Worm (Caenorhabditis elegans) whole organism, young adult: ENCODE results near the gene T13C5.3.

Source experiments
- B0035.1 ChIP-seq: sonication (generic microtip); optimal IDR thresholded peaks from 2 replicates; lab custom pipeline; 2016; ENCODE audit warnings: missing genetic modification characterization, mild to moderate bottlenecking, missing compliant biosample characterization, missing genotype, missing genetic modification reagents
- C17E4.6 ChIP-seq: fragments of 200-800 bp; sonication (Bioruptor generic); IDR thresholded peaks from 2 replicates; pipeline ENCODE4 v1.3.6; 2022; ENCODE audit warnings: missing genetic modification reagents, missing genetic modification characterization, missing compliant biosample characterization
- F37B4.10 ChIP-seq: fragments of 200-800 bp; sonication (Bioruptor generic); IDR thresholded peaks from 2 replicates; pipeline ENCODE4 v1.3.6; 2022; ENCODE audit warnings: missing genetic modification characterization, missing compliant biosample characterization
- F39B2.1 ChIP-seq: fragments of 200-800 bp; sonication (Bioruptor generic); IDR thresholded peaks from 2 replicates; pipeline ENCODE4 v1.3.6; 2022; ENCODE audit warnings: missing genetic modification reagents, missing genetic modification characterization, missing compliant biosample characterization
- K11D2.4 ChIP-seq: fragments of 200-800 bp; sonication (Bioruptor generic); IDR thresholded peaks from 2 replicates; pipeline ENCODE4 v1.3.6; 2022; ENCODE audit warnings: missing genetic modification reagents, missing genetic modification characterization, missing compliant biosample characterization
- K12H6.12 ChIP-seq: fragments of 200-800 bp; sonication (Bioruptor generic); optimal IDR thresholded peaks from 2 replicates; lab custom pipeline; 2018; ENCODE audit warnings: mild to moderate bottlenecking, missing genetic modification characterization, missing compliant biosample characterization
- T26A5.8 ChIP-seq: sonication (generic microtip); optimal IDR thresholded peaks from 2 replicates; lab custom pipeline; 2016; ENCODE audit warnings: missing genetic modification characterization, missing compliant biosample characterization
- ama-1 ChIP-seq, 3 experiments: fragments of 150-350 bp in 1 of 3; sonication (generic microtip) in 2 of 3; optimal IDR thresholded peaks; 2 replicates each; lab custom pipeline; 2014 to 2018; ENCODE audit warnings: missing biosample characterization in 2 of 3, missing genetic modification characterization in 2 of 3, missing genetic modification reagents in 2 of 3
- aptf-2 ChIP-seq: fragments of 200-800 bp; sonication (Bioruptor generic); conservative IDR thresholded peaks from 2 replicates; pipeline ENCODE4 v1.3.6; 2022; ENCODE audit warnings: missing genetic modification reagents, missing genetic modification characterization, missing compliant biosample characterization
- aptf-3 ChIP-seq: fragments of 200-800 bp; sonication (Bioruptor generic); IDR thresholded peaks from 2 replicates; pipeline ENCODE4 v1.3.6; 2022; ENCODE audit warnings: missing genetic modification characterization, missing compliant biosample characterization
- atf-7 ChIP-seq: sonication (generic microtip); optimal IDR thresholded peaks from 2 replicates; lab custom pipeline; 2017; ENCODE audit warnings: mild to moderate bottlenecking, missing genetic modification characterization, missing compliant biosample characterization
- attf-3 ChIP-seq: fragments of 200-800 bp; sonication (Bioruptor generic); conservative IDR thresholded peaks from 2 replicates; pipeline ENCODE4 v1.3.6; 2022; ENCODE audit warnings: missing genetic modification reagents, missing genetic modification characterization, missing compliant biosample characterization
- bed-2 ChIP-seq: fragments of 200-800 bp; sonication (Bioruptor generic); IDR thresholded peaks from 2 replicates; pipeline ENCODE4 v1.3.6; 2022; ENCODE audit warnings: missing genetic modification reagents, missing genetic modification characterization, missing compliant biosample characterization
- cebp-1 ChIP-seq, 2 experiments: fragments of 200-800 bp in 1 of 2; sonication (Bioruptor generic) in 1 of 2; sonication (generic microtip) in 1 of 2; IDR thresholded peaks in 1 of 2; optimal IDR thresholded peaks in 1 of 2; 2 replicates each; pipeline versions ENCODE4 v1.3.6 to Lab custom; 2017 to 2022; ENCODE audit warnings: missing compliant biosample characterization in 2 of 2, missing genetic modification characterization in 2 of 2, mild to moderate bottlenecking in 1 of 2, missing genetic modification reagents in 1 of 2, moderate library complexity in 1 of 2
- ceh-27 ChIP-seq: fragments of 200-800 bp; sonication (Bioruptor generic); optimal IDR thresholded peaks from 2 replicates; lab custom pipeline; 2018; ENCODE audit warnings: mild to moderate bottlenecking, missing genetic modification characterization, moderate library complexity, missing compliant biosample characterization
- ceh-40 ChIP-seq: fragments of 200-800 bp; sonication (Bioruptor generic); IDR thresholded peaks from 2 replicates; pipeline ENCODE4 v1.3.6; 2022; ENCODE audit warnings: missing genetic modification characterization, missing compliant biosample characterization
- ceh-91 ChIP-seq: fragments of 200-800 bp; sonication (Bioruptor generic); IDR thresholded peaks from 2 replicates; pipeline ENCODE4 v1.3.6; 2022; ENCODE audit warnings: missing genetic modification reagents, missing genetic modification characterization, missing compliant biosample characterization
- die-1 ChIP-seq: sonication (generic microtip); optimal IDR thresholded peaks from 2 replicates; lab custom pipeline; 2016; ENCODE audit warnings: missing genotype, mild to moderate bottlenecking, missing genetic modification characterization, missing compliant biosample characterization
- dpl-1 ChIP-seq: fragments of 150-350 bp; optimal IDR thresholded peaks from 2 replicates; lab custom pipeline; 2014; ENCODE audit warnings: missing biosample characterization, missing genetic modification reagents, missing genetic modification characterization
- egl-18 ChIP-seq: fragments of 200-800 bp; sonication (Bioruptor generic); IDR thresholded peaks from 2 replicates; pipeline ENCODE4 v1.3.6; 2022; ENCODE audit warnings: missing genetic modification reagents, missing genetic modification characterization, missing compliant biosample characterization
- egrh-3 ChIP-seq: fragments of 200-800 bp; sonication (Bioruptor generic); IDR thresholded peaks from 2 replicates; pipeline ENCODE4 v1.3.6; 2022; ENCODE audit warnings: missing genetic modification reagents, missing genetic modification characterization, missing compliant biosample characterization
- ekl-4 ChIP-seq: fragments of 200-800 bp; sonication (Bioruptor generic); IDR thresholded peaks from 2 replicates; pipeline ENCODE4 v1.3.6; 2022; ENCODE audit warnings: missing genetic modification reagents, missing genetic modification characterization, missing compliant biosample characterization
- gei-17 ChIP-seq: fragments of 200-800 bp; sonication (Bioruptor generic); optimal IDR thresholded peaks from 2 replicates; lab custom pipeline; 2018; ENCODE audit warnings: mild to moderate bottlenecking, missing genetic modification characterization, missing compliant biosample characterization
- hlh-12 ChIP-seq: sonication (generic microtip); optimal IDR thresholded peaks from 2 replicates; lab custom pipeline; 2016; ENCODE audit warnings: missing genetic modification characterization, missing compliant biosample characterization
- hrde-1 ChIP-seq: sonication (generic microtip); optimal IDR thresholded peaks from 2 replicates; lab custom pipeline; 2016; ENCODE audit warnings: missing genetic modification characterization, mild to moderate bottlenecking, missing compliant biosample characterization, moderate library complexity, missing genotype, missing genetic modification reagents, borderline replicate concordance
- hsf-1 ChIP-seq: fragments of 200-800 bp; sonication (Bioruptor generic); IDR thresholded peaks from 2 replicates; pipeline ENCODE4 v1.3.6; 2022; ENCODE audit warnings: missing genetic modification reagents, missing genetic modification characterization, missing compliant biosample characterization
- let-607 ChIP-seq, 2 experiments: fragments of 200-800 bp in 1 of 2; sonication (Bioruptor generic) in 1 of 2; sonication (generic microtip) in 1 of 2; optimal IDR thresholded peaks; 2 replicates each; lab custom pipeline; 2016 to 2018; ENCODE audit warnings: mild to moderate bottlenecking in 2 of 2, missing compliant biosample characterization in 2 of 2, missing genetic modification characterization in 2 of 2, moderate library complexity in 2 of 2, missing genotype in 1 of 2
- lin-40 ChIP-seq: sonication (generic microtip); optimal IDR thresholded peaks from 2 replicates; lab custom pipeline; 2016; ENCODE audit warnings: missing genetic modification characterization, mild to moderate bottlenecking, missing compliant biosample characterization, missing genotype, missing genetic modification reagents
- lin-54 ChIP-seq: fragments of 200-800 bp; sonication (Bioruptor generic); optimal IDR thresholded peaks from 2 replicates; lab custom pipeline; 2018; ENCODE audit warnings: mild to moderate bottlenecking, missing genetic modification characterization, missing compliant biosample characterization
- madf-3 ChIP-seq: fragments of 200-800 bp; sonication (Bioruptor generic); IDR thresholded peaks from 2 replicates; pipeline ENCODE4 v1.3.6; 2022; ENCODE audit warnings: missing genetic modification reagents, missing genetic modification characterization, missing compliant biosample characterization
- madf-6 ChIP-seq: fragments of 200-800 bp; sonication (Bioruptor generic); IDR thresholded peaks from 2 replicates; pipeline ENCODE4 v1.3.6; 2022; ENCODE audit warnings: missing genetic modification reagents, missing genetic modification characterization, missing compliant biosample characterization
- mel-28 ChIP-seq: sonication (generic microtip); optimal IDR thresholded peaks from 2 replicates; lab custom pipeline; 2016; ENCODE audit warnings: borderline replicate concordance, mild to moderate bottlenecking, missing genetic modification characterization, missing compliant biosample characterization
- mes-4 ChIP-seq: sonication (generic microtip); optimal IDR thresholded peaks from 2 replicates; lab custom pipeline; 2016; ENCODE audit warnings: missing genotype, missing genetic modification characterization, missing compliant biosample characterization
- nfya-1 ChIP-seq: sonication (generic microtip); optimal IDR thresholded peaks from 2 replicates; lab custom pipeline; 2017; ENCODE audit warnings: antibody characterized with exemption, missing compliant biosample characterization, missing genetic modification characterization, borderline replicate concordance; ENCODE audit not compliant: insufficient read depth
- nfyb-1 ChIP-seq: fragments of 200-800 bp; sonication (Bioruptor generic); IDR thresholded peaks from 2 replicates; pipeline ENCODE4 v1.3.6; 2022; ENCODE audit warnings: missing genetic modification reagents, missing genetic modification characterization, missing compliant biosample characterization
- pbrm-1 ChIP-seq: fragments of 200-800 bp; sonication (Bioruptor generic); IDR thresholded peaks from 2 replicates; pipeline ENCODE4 v1.3.6; 2022; ENCODE audit warnings: missing genetic modification reagents, missing genetic modification characterization, missing compliant biosample characterization
- rcor-1 ChIP-seq: fragments of 200-800 bp; sonication (Bioruptor generic); IDR thresholded peaks from 2 replicates; pipeline ENCODE4 v1.3.6; 2022; ENCODE audit warnings: missing genetic modification reagents, missing genetic modification characterization, missing compliant biosample characterization
- repo-1 ChIP-seq: sonication (generic microtip); optimal IDR thresholded peaks from 2 replicates; lab custom pipeline; 2017; ENCODE audit warnings: mild to moderate bottlenecking, missing genetic modification characterization, missing compliant biosample characterization
- snpc-3.4 ChIP-seq: sonication (generic microtip); optimal IDR thresholded peaks from 2 replicates; lab custom pipeline; 2017; ENCODE audit warnings: missing genetic modification characterization, mild to moderate bottlenecking, missing compliant biosample characterization, antibody characterized with exemption, moderate library complexity, missing genotype, missing genetic modification reagents
- snpc-4 ChIP-seq, 5 experiments: fragments of 150-350 bp in 1 of 5; sonication (generic microtip) in 4 of 5; optimal IDR thresholded peaks; 2 replicates each; lab custom pipeline; 2014 to 2018; ENCODE audit warnings: missing genetic modification characterization in 5 of 5, missing biosample characterization in 3 of 5, antibody characterized with exemption in 2 of 5, mild to moderate bottlenecking in 2 of 5, missing compliant biosample characterization in 2 of 5, missing genotype in 2 of 5, moderate library complexity in 2 of 5, missing genetic modification reagents in 1 of 5
- sptf-2 ChIP-seq: fragments of 200-800 bp; sonication (Bioruptor generic); optimal IDR thresholded peaks from 2 replicates; lab custom pipeline; 2018; ENCODE audit warnings: mild to moderate bottlenecking, missing genetic modification characterization, missing compliant biosample characterization
- tlf-1 ChIP-seq: fragments of 200-800 bp; sonication (Bioruptor generic); optimal IDR thresholded peaks from 2 replicates; lab custom pipeline; 2018; ENCODE audit warnings: mild to moderate bottlenecking, missing genetic modification characterization, missing compliant biosample characterization
- xnd-1 ChIP-seq: sonication (generic microtip); optimal IDR thresholded peaks from 2 replicates; lab custom pipeline; 2016; ENCODE audit warnings: missing genotype, missing genetic modification reagents, missing genetic modification characterization, missing compliant biosample characterization
- ztf-25 ChIP-seq: fragments of 200-800 bp; sonication (Bioruptor generic); IDR thresholded peaks from 2 replicates; pipeline ENCODE4 v1.3.6; 2022; ENCODE audit warnings: missing genetic modification reagents, missing genetic modification characterization, missing compliant biosample characterization
- ztf-28 ChIP-seq: fragments of 200-800 bp; sonication (Bioruptor generic); IDR thresholded peaks from 2 replicates; pipeline ENCODE4 v1.3.6; 2022; ENCODE audit warnings: missing genetic modification reagents, missing genetic modification characterization, missing compliant biosample characterization
- ztf-6 ChIP-seq: fragments of 200-800 bp; sonication (Bioruptor generic); IDR thresholded peaks from 2 replicates; pipeline ENCODE4 v1.3.6; 2022; ENCODE audit warnings: missing genetic modification reagents, missing genetic modification characterization, missing compliant biosample characterization

Gene T13C5.3

ce11 chrX:6219892-6220291, 41.6 kb downstream of the T13C5.3 start (continued):
- TF ChIP-seq nfyb-1 (GFP tag; lab: Robert Waterston, UW) = 0 out of 2 replicates have a peak, but pooled peaks have one; percentile 57
- TF ChIP-seq mel-28 = no peak
- TF ChIP-seq sptf-2 (GFP tag; lab: Kevin White, UChicago) = no peak
- TF ChIP-seq hrde-1 = peak; percentile 5
- no peak for TF ChIP-seq T26A5.8 (tag; lab: Kevin White, UChicago)
- no peak for TF ChIP-seq nfya-1 (tag; lab: Kevin White, UChicago)
- 0 out of 2 replicates have a peak, but pooled peaks have one; percentile 18 for TF ChIP-seq K11D2.4 (GFP tag; lab: Robert Waterston, UW)
- peak; percentile 13 for TF ChIP-seq K12H6.12 (tag; lab: Kevin White, UChicago)
- no peak for TF ChIP-seq xnd-1 (tag; lab: Kevin White, UChicago)
- no peak for TF ChIP-seq egl-18 (GFP tag; lab: Robert Waterston, UW)
- TF ChIP-seq ztf-28 (GFP tag; lab: Robert Waterston, UW) = peak; percentile 85; the same call in 1 of the 2 replicates
- peak; percentile 62 for TF ChIP-seq snpc-4 (GFP tag; optimal IDR thresholded peaks at IDR 0.05; lab: Kevin White, UChicago)
- TF ChIP-seq snpc-4 (tag; optimal IDR thresholded peaks at IDR 0.05; lab: Kevin White, UChicago) = no peak
- no peak for TF ChIP-seq aptf-2
- peak; percentile 85 for TF ChIP-seq pbrm-1 (GFP tag; lab: Robert Waterston, UW)
- TF ChIP-seq C17E4.6 (GFP tag; lab: Robert Waterston, UW) = no peak
- TF ChIP-seq madf-3 (GFP tag; lab: Robert Waterston, UW) = 0 out of 2 replicates have a peak, but pooled peaks have one; percentile 23
- TF ChIP-seq snpc-3.4 (tag; lab: Kevin White, UChicago) = no peak
- 0 out of 2 replicates have a peak, but pooled peaks have one; percentile 18 for TF ChIP-seq ceh-40 (GFP tag; lab: Robert Waterston, UW)
- TF ChIP-seq ceh-27 = peak; percentile 62
- no peak for TF ChIP-seq F39B2.1 (GFP tag; lab: Robert Waterston, UW)
- peak; percentile 1 for TF ChIP-seq gei-17
- TF ChIP-seq die-1 = peak; percentile 78
- TF ChIP-seq F37B4.10 = no peak
- no peak for TF ChIP-seq bed-2 (GFP tag; lab: Robert Waterston, UW)
- no peak for TF ChIP-seq cebp-1 (GFP tag; IDR thresholded peaks at IDR 0.05; lab: Robert Waterston, UW)
- no peak for TF ChIP-seq cebp-1 (tag; optimal IDR thresholded peaks at IDR 0.05; lab: Kevin White, UChicago)
- TF ChIP-seq ekl-4 (GFP tag; lab: Robert Waterston, UW) = 0 out of 2 replicates have a peak, but pooled peaks have one; percentile 13
- TF ChIP-seq ceh-91 (GFP tag; lab: Robert Waterston, UW) = no peak
- no peak for TF ChIP-seq hlh-12 (tag; lab: Kevin White, UChicago)
- TF ChIP-seq mes-4 = peak; percentile 51
- no peak for TF ChIP-seq attf-3
- peak; percentile 69; the same call in 1 of the 2 replicates for TF ChIP-seq ztf-25 (GFP tag; lab: Robert Waterston, UW)
- TF ChIP-seq tlf-1 (GFP tag; lab: Kevin White, UChicago) = peak; percentile 32
- TF ChIP-seq repo-1 (tag; lab: Kevin White, UChicago) = peak; percentile 9
- no peak for TF ChIP-seq hsf-1 (GFP tag; lab: Robert Waterston, UW)
- no peak for TF ChIP-seq atf-7
- TF ChIP-seq lin-54 (GFP tag; lab: Kevin White, UChicago) = peak; percentile 37
- no peak for TF ChIP-seq egrh-3
- no peak for TF ChIP-seq rcor-1 (GFP tag; lab: Robert Waterston, UW)
- TF ChIP-seq ztf-6 (GFP tag; lab: Robert Waterston, UW) = no peak
- TF ChIP-seq aptf-3 (GFP tag; lab: Robert Waterston, UW) = no peak
- no peak for TF ChIP-seq dpl-1 (GFP tag; lab: Kevin White, UChicago)
- no peak for TF ChIP-seq ama-1 (optimal IDR thresholded peaks at IDR 0.05; lab: Kevin White, UChicago)
- no peak for TF ChIP-seq ama-1 (GFP tag; optimal IDR thresholded peaks at IDR 0.05; lab: Kevin White, UChicago)
- TF ChIP-seq madf-6 (GFP tag; lab: Robert Waterston, UW) = no peak
- peak in 1 of 2 experiments; percentile 33 for TF ChIP-seq let-607 (tag; optimal IDR thresholded peaks at IDR 0.05; lab: Kevin White, UChicago)
- peak; percentile 63 for TF ChIP-seq lin-40 (tag; lab: Kevin White, UChicago)
- TF ChIP-seq B0035.1 (tag; lab: Kevin White, UChicago) = no peak
